Fruit fly (Drosophila melanogaster) whole organism, prepupa: ENCODE results near the gene Trs23.
A peak's percentile ranks its signal among the peaks of the same experiment; 100 is the strongest.

Experiments
- CG11294 ChIP-seq: fragments of 200-800 bp; sonication (Bioruptor generic); IDR thresholded peaks from 2 replicates; pipeline ENCODE4 v1.3.6; 2022; ENCODE audit warnings: missing biosample characterization, missing genetic modification characterization
- CG15336 ChIP-seq: fragments of 200-800 bp; sonication (Bioruptor generic); IDR thresholded peaks from 2 replicates; pipeline ENCODE4 v1.3.6; 2022; ENCODE audit warnings: missing biosample characterization, missing genetic modification characterization
- CG31627 ChIP-seq: fragments of 200-800 bp; sonication (Bioruptor generic); optimal IDR thresholded peaks from 3 replicates; lab custom pipeline; 2016; ENCODE audit warnings: missing biosample characterization, missing genetic modification characterization
- CG32006 ChIP-seq: fragments of 200-800 bp; sonication (Bioruptor generic); optimal IDR thresholded peaks from 3 replicates; lab custom pipeline; 2017; ENCODE audit warnings: missing biosample characterization, mild to moderate bottlenecking, missing genetic modification characterization
- CG34406 ChIP-seq: fragments of 200-800 bp; sonication (Bioruptor generic); optimal IDR thresholded peaks from 3 replicates; lab custom pipeline; 2016; ENCODE audit warnings: missing biosample characterization, missing genetic modification characterization
- CG4318 ChIP-seq: fragments of 200-800 bp; sonication (Bioruptor generic); optimal IDR thresholded peaks from 3 replicates; lab custom pipeline; 2017; ENCODE audit warnings: missing biosample characterization, mild to moderate bottlenecking, missing genetic modification characterization
- CG6163 ChIP-seq: fragments of 200-800 bp; sonication (Bioruptor generic); IDR thresholded peaks from 3 replicates; pipeline ENCODE4 v1.3.6; 2022; ENCODE audit warnings: missing biosample characterization, missing genetic modification characterization
- CG6808 ChIP-seq: fragments of 200-800 bp; sonication (Bioruptor generic); optimal IDR thresholded peaks from 3 replicates; lab custom pipeline; 2017; ENCODE audit warnings: missing biosample characterization, missing genetic modification characterization, mild to moderate bottlenecking, moderate library complexity, missing genetic modification reagents
- CG6854 ChIP-seq: fragments of 200-800 bp; sonication (Bioruptor generic); optimal IDR thresholded peaks from 2 replicates; lab custom pipeline; 2017; ENCODE audit warnings: missing biosample characterization, mild to moderate bottlenecking, missing genetic modification characterization
- Eip75B ChIP-seq: fragments of 200-800 bp; sonication (Bioruptor generic); optimal IDR thresholded peaks from 3 replicates; lab custom pipeline; 2016; ENCODE audit warnings: missing biosample characterization, missing genetic modification characterization
- Eip78C ChIP-seq: fragments of 200-800 bp; sonication (Bioruptor generic); peaks from one replicate; lab custom pipeline; 2016; ENCODE audit warnings: missing biosample characterization, missing genetic modification characterization
- Eip93F ChIP-seq: fragments of 200-800 bp; sonication (Bioruptor generic); optimal IDR thresholded peaks from 2 replicates; lab custom pipeline; 2016; ENCODE audit warnings: missing biosample characterization, mild to moderate bottlenecking, missing genetic modification characterization
- Hr39 ChIP-seq: fragments of 200-800 bp; sonication (Bioruptor generic); optimal IDR thresholded peaks from 2 replicates; lab custom pipeline; 2016; ENCODE audit warnings: missing biosample characterization, missing genetic modification characterization
- Hr4 ChIP-seq: fragments of 200-800 bp; sonication (Bioruptor generic); optimal IDR thresholded peaks from 3 replicates; lab custom pipeline; 2016; ENCODE audit warnings: missing biosample characterization, missing genetic modification characterization
- Lpt ChIP-seq: fragments of 200-800 bp; sonication (Bioruptor generic); optimal IDR thresholded peaks from 3 replicates; lab custom pipeline; 2016; ENCODE audit warnings: missing biosample characterization, missing genetic modification characterization
- Met ChIP-seq: fragments of 200-800 bp; sonication (Bioruptor generic); optimal IDR thresholded peaks from 3 replicates; lab custom pipeline; 2016; ENCODE audit warnings: missing biosample characterization, missing genetic modification characterization
- Sox102F ChIP-seq: fragments of 200-800 bp; sonication (Bioruptor generic); optimal IDR thresholded peaks from 2 replicates; lab custom pipeline; 2016; ENCODE audit warnings: missing biosample characterization, mild to moderate bottlenecking, missing genetic modification characterization
- Sox14 ChIP-seq: fragments of 200-800 bp; sonication (Bioruptor generic); optimal IDR thresholded peaks from 3 replicates; lab custom pipeline; 2016; ENCODE audit warnings: missing biosample characterization, missing genetic modification characterization
- Sox15 ChIP-seq: fragments of 200-800 bp; sonication (Bioruptor generic); optimal IDR thresholded peaks from 3 replicates; lab custom pipeline; 2016; ENCODE audit warnings: missing biosample characterization, missing genetic modification characterization
- achi ChIP-seq: fragments of 200-800 bp; sonication (Bioruptor generic); optimal IDR thresholded peaks from 3 replicates; lab custom pipeline; 2016; ENCODE audit warnings: missing biosample characterization, missing genetic modification characterization
- cyc ChIP-seq: fragments of 200-800 bp; sonication (Bioruptor generic); optimal IDR thresholded peaks from 3 replicates; lab custom pipeline; 2016; ENCODE audit warnings: missing biosample characterization, missing genetic modification characterization
- dac ChIP-seq: fragments of 200-800 bp; sonication (Bioruptor generic); optimal IDR thresholded peaks from 2 replicates; lab custom pipeline; 2017; ENCODE audit warnings: missing biosample characterization, mild to moderate bottlenecking, missing genetic modification characterization
- eg ChIP-seq: fragments of 200-800 bp; sonication (Bioruptor generic); IDR thresholded peaks from 3 replicates; pipeline ENCODE4 v1.3.6; 2022; ENCODE audit warnings: missing biosample characterization, missing genetic modification characterization
- fkh ChIP-seq: fragments of 200-800 bp; sonication (Bioruptor generic); optimal IDR thresholded peaks from 3 replicates; lab custom pipeline; 2017; ENCODE audit warnings: missing biosample characterization, mild to moderate bottlenecking, missing genetic modification characterization, moderate library complexity
- net ChIP-seq: fragments of 200-800 bp; sonication (Bioruptor generic); optimal IDR thresholded peaks from 3 replicates; lab custom pipeline; 2016; ENCODE audit warnings: missing biosample characterization, missing genetic modification characterization
- pdm3 ChIP-seq: fragments of 200-800 bp; sonication (Bioruptor generic); optimal IDR thresholded peaks from 3 replicates; lab custom pipeline; 2016; ENCODE audit warnings: missing biosample characterization, missing genetic modification characterization
- salr ChIP-seq, 2 experiments: fragments of 200-800 bp; sonication (Bioruptor generic); optimal IDR thresholded peaks; 3 replicates each; lab custom pipeline; 2016 to 2018; ENCODE audit warnings: missing biosample characterization in 2 of 2, missing genetic modification characterization in 2 of 2, mild to moderate bottlenecking in 1 of 2
- ss ChIP-seq, 2 experiments: fragments of 200-800 bp; sonication (Bioruptor generic); optimal IDR thresholded peaks; 2 replicates in 1 of 2; 3 replicates in 1 of 2; lab custom pipeline; 2017 to 2018; ENCODE audit warnings: mild to moderate bottlenecking in 2 of 2, missing biosample characterization in 2 of 2, missing genetic modification characterization in 2 of 2, moderate library complexity in 1 of 2
- vri ChIP-seq: fragments of 200-800 bp; sonication (Bioruptor generic); optimal IDR thresholded peaks from 3 replicates; lab custom pipeline; 2016; ENCODE audit warnings: missing biosample characterization, mild to moderate bottlenecking, missing genetic modification characterization

The Trs23 gene

dm6 chr2L:8678955-8679354 is 7.1 kb upstream of the Trs23 start:
- TF ChIP-seq CG15336 (GFP tag; lab: Robert Waterston, UW): no peak
- no peak for TF ChIP-seq Lpt (GFP tag; lab: Kevin White, UChicago)
- TF ChIP-seq eg: no peak
- TF ChIP-seq cyc: no peak
- TF ChIP-seq CG11294 (GFP tag; lab: Robert Waterston, UW): no peak
- no peak for TF ChIP-seq ss (GFP tag; optimal IDR thresholded peaks at IDR 0.05; lab: Kevin White, UChicago)
- no peak for TF ChIP-seq Hr4 (GFP tag; lab: Kevin White, UChicago)

dm6 chr2L:8679712-8680111 is 6.3 kb upstream of the Trs23 start, which contains the start of gene CG9287:
TSS of gene CG9287 (minus strand) at chr2L:8679812.
- TF ChIP-seq salr (GFP tag; optimal IDR thresholded peaks at IDR 0.05; lab: Kevin White, UChicago) (no peak), Lpt (GFP tag; lab: Kevin White, UChicago) (no peak), Sox102F (GFP tag; lab: Kevin White, UChicago) (no peak), achi (no peak), net (GFP tag; lab: Kevin White, UChicago) (no peak), CG6854 (GFP tag; lab: Kevin White, UChicago) (no peak), CG31627 (no peak), CG11294 (GFP tag; lab: Robert Waterston, UW) (no peak), CG4318 (GFP tag; lab: Kevin White, UChicago) (no peak), Met (GFP tag; lab: Kevin White, UChicago) (no peak), Hr39 (GFP tag; lab: Kevin White, UChicago) (no peak)

dm6 chr2L:8683261-8684042 is 2.6 kb upstream of the Trs23 start:
- TF ChIP-seq pdm3 (GFP tag; lab: Kevin White, UChicago): no peak
- no peak for TF ChIP-seq Sox15 (GFP tag; lab: Kevin White, UChicago)
- peak; percentile 28 for TF ChIP-seq Eip78C (GFP tag; lab: Kevin White, UChicago)
- TF ChIP-seq dac (GFP tag; lab: Kevin White, UChicago): no peak
- no peak for TF ChIP-seq Eip75B (GFP tag; lab: Kevin White, UChicago)

- TF ChIP-seq Eip78C (GFP tag; lab: Kevin White, UChicago) (no peak), CG34406 (GFP tag; lab: Kevin White, UChicago) (no peak), CG6808 (GFP tag; lab: Kevin White, UChicago) (no peak), CG6163 (GFP tag; lab: Robert Waterston, UW) (no peak), vri (GFP tag; lab: Kevin White, UChicago) (no peak)
Measured at dm6 chr2L:8684276-8684675, 1.8 kb upstream of the Trs23 start, which contains the start of gene CG9289. TSS of gene CG9289 (minus strand) at chr2L:8684376.

DNA sequence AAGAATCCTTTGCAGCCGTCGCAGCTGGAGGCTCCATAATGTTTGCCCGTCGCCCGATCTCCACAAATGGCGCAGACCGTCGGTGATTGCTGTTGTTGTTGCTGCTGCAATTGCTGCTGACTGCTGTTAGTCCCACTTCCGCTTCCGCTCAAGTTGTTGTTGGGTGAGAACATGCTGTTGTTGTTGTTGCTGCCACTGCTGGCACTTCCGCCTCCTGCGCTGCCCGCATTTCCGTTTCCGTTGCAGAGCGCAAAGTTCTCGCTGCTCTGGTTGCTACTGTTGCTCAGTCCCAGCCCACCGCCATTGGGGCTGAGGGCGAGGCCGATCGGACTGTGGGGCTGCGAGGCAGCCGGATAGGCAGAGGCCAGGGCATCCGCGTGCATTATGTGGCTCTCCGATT is 3.8 kb downstream of the Trs23 start:
- TF ChIP-seq fkh (no peak), Eip78C (GFP tag; lab: Kevin White, UChicago) (peak; percentile 72), cyc (no peak), CG6163 (GFP tag; lab: Robert Waterston, UW) (0 out of 3 replicates have a peak, but pooled peaks have one; percentile 7), Eip93F (GFP tag; lab: Kevin White, UChicago) (no peak)

dm6 chr2L:8690382-8690781 is 4.4 kb downstream of the Trs23 start:
- TF ChIP-seq CG32006 (no peak), eg (peak; percentile 7; the same call in 2 of the 3 replicates), Eip78C (GFP tag; lab: Kevin White, UChicago) (peak; percentile 80), Sox14 (no peak)
- TF ChIP-seq, all 60 proteins: peak for 2
